Fruit fly (Drosophila melanogaster): ENCODE measurements around the gene Ccp84Af.

Ccp84Af gene

DNA sequence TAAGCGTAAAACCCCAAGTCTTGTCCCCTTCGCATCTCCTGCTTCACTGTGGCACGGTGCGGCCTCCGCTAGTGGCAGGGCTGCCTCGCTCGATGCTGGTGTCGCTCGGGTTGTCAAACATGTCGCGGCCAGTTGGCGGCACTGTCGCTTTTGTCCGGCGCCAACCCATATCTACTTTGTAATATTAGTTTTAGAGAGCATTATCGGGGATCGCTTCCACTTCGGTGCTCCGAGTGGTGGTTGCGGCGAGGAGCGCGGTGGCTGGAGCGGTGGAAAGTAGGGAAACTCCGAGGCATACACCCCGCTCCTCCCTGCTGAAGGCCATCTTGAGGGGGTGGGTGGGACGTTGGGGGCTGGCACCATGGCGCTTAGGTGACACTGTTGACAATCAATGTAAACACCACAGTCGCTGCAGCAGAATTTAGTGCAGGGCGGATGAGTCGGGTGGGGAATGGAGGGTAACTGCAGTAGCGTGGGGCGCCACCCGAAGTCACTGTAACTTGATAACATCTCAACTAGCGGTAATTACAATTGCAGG is 24.9 kb downstream of the Ccp84Af start (continued):
- TF ChIP-seq trem (tag; optimal IDR thresholded peaks at IDR 0.05) (peak; percentile 3), Hand (GFP tag; optimal IDR thresholded peaks at IDR 0.05) (no peak), CG2875 (GFP tag; optimal IDR thresholded peaks at IDR 0.05) (peak; percentile 81), zfh2 (GFP tag; optimal IDR thresholded peaks at IDR 0.05) (no peak), pita (GFP tag; optimal IDR thresholded peaks at IDR 0.05) (no peak), CG4328 (GFP tag; optimal IDR thresholded peaks at IDR 0.05) (peak; percentile 6), lab (GFP tag; optimal IDR thresholded peaks at IDR 0.05) (peak; percentile 68), H2.0 (GFP tag; IDR thresholded peaks at IDR 0.05) (no peak), CG3995 (GFP tag; optimal IDR thresholded peaks at IDR 0.05) (no peak), CG14014 (GFP tag; IDR thresholded peaks at IDR 0.05) (no peak), seq (GFP tag; IDR thresholded peaks at IDR 0.05) (0 out of 2 replicates have a peak, but pooled peaks have one; percentile 20), CG16815 (GFP tag; optimal IDR thresholded peaks at IDR 0.05) (no peak), Med (GFP tag) (peak; percentile 17), ato (GFP tag; IDR thresholded peaks at IDR 0.05; ENCODE audit: partially characterized antibody) (no peak), Gug (GFP tag; IDR thresholded peaks at IDR 0.05) (no peak; the same call in 3 of the 4 replicates), eve (GFP tag; optimal IDR thresholded peaks at IDR 0.05) (no peak), lov (optimal IDR thresholded peaks at IDR 0.05) (no peak), lov (GFP tag; IDR thresholded peaks at IDR 0.05) (0 out of 3 replicates have a peak, but pooled peaks have one; percentile 65), tx (GFP tag; optimal IDR thresholded peaks at IDR 0.05) (no peak), chn (GFP tag; optimal IDR thresholded peaks at IDR 0.05) (no peak), CG18262 (tag; optimal IDR thresholded peaks at IDR 0.05) (peak; percentile 55), vfl (GFP tag; optimal IDR thresholded peaks at IDR 0.05) (no peak), CG3407 (GFP tag; optimal IDR thresholded peaks at IDR 0.05) (peak; percentile 80), ems (GFP tag; optimal IDR thresholded peaks at IDR 0.05) (no peak), Elba2 (GFP tag; optimal IDR thresholded peaks at IDR 0.05) (no peak), CG11723 (GFP tag; optimal IDR thresholded peaks at IDR 0.05) (no peak), CG34224 (GFP tag; IDR thresholded peaks at IDR 0.05; ENCODE audit: partially characterized antibody) (no peak), CG8290 (GFP tag; optimal IDR thresholded peaks at IDR 0.05) (no peak), CG8290 (tag; optimal IDR thresholded peaks at IDR 0.05) (peak in 1 of 2 experiments; percentile 56), Antp (GFP tag; optimal IDR thresholded peaks at IDR 0.05) (no peak), Pdp1 (GFP tag; optimal IDR thresholded peaks at IDR 0.05) (no peak), Oaz (GFP tag; IDR thresholded peaks at IDR 0.05) (no peak), CG12659 (GFP tag; optimal IDR thresholded peaks at IDR 0.05) (no peak), fd96Cb (tag; optimal IDR thresholded peaks at IDR 0.05) (no peak), CG11398 (GFP tag; optimal IDR thresholded peaks at IDR 0.05) (no peak), toy (GFP tag; IDR thresholded peaks at IDR 0.05) (no peak), CG15073 (GFP tag; optimal IDR thresholded peaks at IDR 0.05) (no peak), chif (GFP tag; optimal IDR thresholded peaks at IDR 0.05) (no peak), Jarid2 (GFP tag; optimal IDR thresholded peaks at IDR 0.05) (peak; percentile 3), Six4 (GFP tag; optimal IDR thresholded peaks at IDR 0.05) (no peak), CG4707 (GFP tag; optimal IDR thresholded peaks at IDR 0.05) (peak; percentile 39), nau (GFP tag; optimal IDR thresholded peaks at IDR 0.05) (no peak), so (GFP tag; IDR thresholded peaks at IDR 0.05) (no peak), Sox100B (GFP tag; optimal IDR thresholded peaks at IDR 0.05) (no peak), ssp (GFP tag; IDR thresholded peaks at IDR 0.05) (no peak), CG8359 (GFP tag; optimal IDR thresholded peaks at IDR 0.05; ENCODE audit: borderline replicate concordance) (peak; percentile 19), psq (GFP tag; optimal IDR thresholded peaks at IDR 0.05) (no peak), bigmax (GFP tag; optimal IDR thresholded peaks at IDR 0.05) (no peak), pzg (GFP tag; optimal IDR thresholded peaks at IDR 0.05) (no peak), CG6254 (GFP tag; optimal IDR thresholded peaks at IDR 0.05) (no peak), odd (GFP tag; optimal IDR thresholded peaks at IDR 0.05) (no peak)
